Fruit fly (Drosophila melanogaster) whole organism, embryonic: ENCODE data around the gene dpr7.

Source experiments
- Asciz ChIP-seq: fragments of 200-800 bp; sonication (Bioruptor generic); optimal IDR thresholded peaks from 2 replicates; lab custom pipeline; 2017; ENCODE audit warnings: missing biosample characterization, mild to moderate bottlenecking, missing genetic modification characterization, missing genetic modification reagents
- BEAF-32 ChIP-seq: fragments of 200-800 bp; sonication (Bioruptor generic); optimal IDR thresholded peaks from 3 replicates; lab custom pipeline; 2017; ENCODE audit warnings: missing biosample characterization, missing genetic modification characterization, mild to moderate bottlenecking, moderate library complexity, missing genetic modification reagents
- CG10209 ChIP-seq: fragments of 200-800 bp; sonication (Bioruptor generic); optimal IDR thresholded peaks from 3 replicates; lab custom pipeline; 2017; ENCODE audit warnings: missing biosample characterization, mild to moderate bottlenecking, missing genetic modification characterization, missing genetic modification reagents
- CG1024 ChIP-seq: fragments of 200-800 bp; sonication (Bioruptor generic); IDR thresholded peaks from 2 replicates; pipeline ENCODE4 v1.3.6; 2022; ENCODE audit warnings: missing biosample characterization, missing genetic modification characterization
- CG10321 ChIP-seq: fragments of 200-800 bp; sonication (Bioruptor generic); IDR thresholded peaks from 2 replicates; pipeline ENCODE4 v1.3.6; 2022; ENCODE audit warnings: missing biosample characterization, missing genetic modification characterization
- CG10462 ChIP-seq: fragments of 200-800 bp; sonication (Bioruptor generic); optimal IDR thresholded peaks from 2 replicates; lab custom pipeline; 2016; ENCODE audit warnings: missing biosample characterization, missing genetic modification characterization
- CG14014 ChIP-seq: fragments of 200-800 bp; sonication (Bioruptor generic); IDR thresholded peaks from 2 replicates; pipeline ENCODE4 v1.3.6; 2022; ENCODE audit warnings: missing biosample characterization, missing genetic modification characterization
- CG15269 ChIP-seq: fragments of 200-800 bp; sonication (Bioruptor generic); optimal IDR thresholded peaks from 2 replicates; lab custom pipeline; 2018; ENCODE audit warnings: missing biosample characterization, mild to moderate bottlenecking, missing genetic modification characterization, moderate library complexity
- CG15601 ChIP-seq: fragments of 200-800 bp; sonication (Bioruptor generic); optimal IDR thresholded peaks from 3 replicates; lab custom pipeline; 2019; ENCODE audit warnings: missing biosample characterization, mild to moderate bottlenecking, missing genetic modification characterization, moderate library complexity
- CG1603 ChIP-seq: fragments of 200-800 bp; sonication (Bioruptor generic); optimal IDR thresholded peaks from 2 replicates; lab custom pipeline; 2019; ENCODE audit warnings: missing biosample characterization, mild to moderate bottlenecking, missing genetic modification characterization, moderate library complexity
- CG17612 ChIP-seq: fragments of 200-800 bp; sonication (Bioruptor generic); IDR thresholded peaks from 2 replicates; pipeline ENCODE4 v1.3.6; 2022; ENCODE audit warnings: missing biosample characterization, missing genetic modification characterization
- CG17802 ChIP-seq: fragments of 200-800 bp; sonication (Bioruptor generic); optimal IDR thresholded peaks from 2 replicates; lab custom pipeline; 2018; ENCODE audit warnings: missing biosample characterization, mild to moderate bottlenecking, missing genetic modification characterization, moderate library complexity
- CG1792 ChIP-seq: fragments of 200-800 bp; sonication (Bioruptor generic); optimal IDR thresholded peaks from 2 replicates; lab custom pipeline; 2016; ENCODE audit warnings: missing biosample characterization, missing genetic modification characterization
- CG18011 ChIP-seq: fragments of 200-800 bp; sonication (Bioruptor generic); optimal IDR thresholded peaks from 2 replicates; lab custom pipeline; 2017; ENCODE audit warnings: missing biosample characterization, missing genetic modification characterization, mild to moderate bottlenecking, moderate library complexity, missing genotype
- CG1832 ChIP-seq: fragments of 200-800 bp; sonication (Bioruptor generic); optimal IDR thresholded peaks from 2 replicates; lab custom pipeline; 2017; ENCODE audit warnings: missing biosample characterization, mild to moderate bottlenecking, missing genetic modification characterization, inconsistent platforms
- CG18764 ChIP-seq: fragments of 200-800 bp; sonication (Bioruptor generic); optimal IDR thresholded peaks from 3 replicates; lab custom pipeline; 2016; ENCODE audit warnings: missing biosample characterization, missing genetic modification characterization
- CG30020 ChIP-seq: fragments of 200-800 bp; optimal IDR thresholded peaks from 2 replicates; lab custom pipeline; 2019; ENCODE audit warnings: missing biosample characterization, mild to moderate bottlenecking, missing genetic modification characterization, moderate library complexity
- CG32767 ChIP-seq: fragments of 200-800 bp; sonication (Bioruptor generic); IDR thresholded peaks from 2 replicates; pipeline ENCODE4 v1.3.6; 2022; ENCODE audit warnings: missing biosample characterization, missing genetic modification characterization
- CG6854 ChIP-seq: fragments of 200-800 bp; sonication (Bioruptor generic); optimal IDR thresholded peaks from 3 replicates; lab custom pipeline; 2017; ENCODE audit warnings: missing biosample characterization, mild to moderate bottlenecking, missing genetic modification characterization
- CG7357 ChIP-seq: fragments of 200-800 bp; sonication (Bioruptor generic); IDR thresholded peaks from 3 replicates; pipeline ENCODE4 v1.3.6; 2022; ENCODE audit warnings: missing biosample characterization, missing genetic modification characterization
- CTCF ChIP-seq: fragments of 200-800 bp; sonication (Bioruptor generic); optimal IDR thresholded peaks from 2 replicates; lab custom pipeline; 2017; ENCODE audit warnings: missing biosample characterization, mild to moderate bottlenecking, missing genetic modification characterization, moderate library complexity
- Dbx ChIP-seq: fragments of 200-800 bp; sonication (Bioruptor generic); IDR thresholded peaks from 3 replicates; pipeline ENCODE4 v1.3.6; 2022; ENCODE audit warnings: missing biosample characterization, missing genetic modification characterization
- Dip3 ChIP-seq: fragments of 200-800 bp; sonication (Bioruptor generic); optimal IDR thresholded peaks from 3 replicates; lab custom pipeline; 2016; ENCODE audit warnings: missing biosample characterization, missing genetic modification characterization
- Dp ChIP-seq: fragments of 200-800 bp; sonication (Bioruptor generic); optimal IDR thresholded peaks from 2 replicates; lab custom pipeline; 2018; ENCODE audit warnings: missing biosample characterization, mild to moderate bottlenecking, missing genetic modification characterization, moderate library complexity
- Dref ChIP-seq: fragments of 200-800 bp; sonication (Bioruptor generic); IDR thresholded peaks from 2 replicates; pipeline ENCODE4 v1.3.6; 2022; ENCODE audit warnings: missing biosample characterization, missing genetic modification characterization
- HLHmδ ChIP-seq: fragments of 200-800 bp; sonication (Bioruptor generic); optimal IDR thresholded peaks from 2 replicates; lab custom pipeline; 2018; ENCODE audit warnings: missing biosample characterization, mild to moderate bottlenecking, missing genetic modification characterization, moderate library complexity
- HmgZ ChIP-seq: fragments of 200-800 bp; sonication (Bioruptor generic); optimal IDR thresholded peaks from 2 replicates; lab custom pipeline; 2018; ENCODE audit warnings: missing biosample characterization, mild to moderate bottlenecking, missing genetic modification characterization
- Hsf ChIP-seq: fragments of 200-800 bp; sonication (Bioruptor generic); optimal IDR thresholded peaks from 3 replicates; lab custom pipeline; 2016; ENCODE audit warnings: missing biosample characterization, missing genetic modification characterization
- Meics ChIP-seq: fragments of 200-800 bp; sonication (Bioruptor generic); optimal IDR thresholded peaks from 2 replicates; lab custom pipeline; 2017; ENCODE audit warnings: missing biosample characterization, mild to moderate bottlenecking, missing genetic modification characterization
- Ravus ChIP-seq: fragments of 200-800 bp; sonication (Bioruptor generic); IDR thresholded peaks from 2 replicates; pipeline ENCODE4 v1.3.6; 2022; ENCODE audit warnings: missing biosample characterization, missing genetic modification characterization
- amos ChIP-seq: fragments of 200-800 bp; sonication (Bioruptor generic); IDR thresholded peaks from 2 replicates; pipeline ENCODE4 v1.3.6; 2022; ENCODE audit warnings: missing biosample characterization, missing genetic modification characterization; ENCODE audit not compliant: partially characterized antibody
- cas ChIP-seq: fragments of 200-800 bp; sonication (Bioruptor generic); IDR thresholded peaks from 2 replicates; pipeline ENCODE4 v1.3.6; 2022; ENCODE audit warnings: missing biosample characterization, missing genetic modification characterization
- chif ChIP-seq, 2 experiments: fragments of 200-800 bp; sonication (Bioruptor generic); optimal IDR thresholded peaks; 3 replicates each; lab custom pipeline; 2016; ENCODE audit warnings: missing biosample characterization in 2 of 2, missing genetic modification characterization in 2 of 2
- ci ChIP-seq: fragments of 200-800 bp; sonication (Bioruptor generic); IDR thresholded peaks from 3 replicates; pipeline ENCODE4 v1.3.6; 2022; ENCODE audit warnings: missing biosample characterization, missing genetic modification characterization
- crc ChIP-seq: fragments of 200-800 bp; sonication (Bioruptor generic); optimal IDR thresholded peaks from 2 replicates; lab custom pipeline; 2016; ENCODE audit warnings: missing biosample characterization, missing genetic modification characterization
- gt ChIP-seq: fragments of 200-800 bp; sonication (Bioruptor generic); IDR thresholded peaks from 2 replicates; pipeline ENCODE4 v1.3.6; 2022; ENCODE audit warnings: missing biosample characterization, missing genetic modification characterization
- kni ChIP-seq: fragments of 200-800 bp; sonication (Bioruptor generic); optimal IDR thresholded peaks from 3 replicates; lab custom pipeline; 2017; ENCODE audit warnings: mild to moderate bottlenecking, missing biosample characterization, missing genetic modification reagents, missing genetic modification characterization
- lbe ChIP-seq: fragments of 200-800 bp; sonication (Bioruptor generic); optimal IDR thresholded peaks from 2 replicates; lab custom pipeline; 2016; ENCODE audit warnings: missing biosample characterization, mild to moderate bottlenecking, missing genetic modification characterization
- lola ChIP-seq, 3 experiments: fragments of >200 bp in 2 of 3; fragments of 200-800 bp in 1 of 3; sonication (Bioruptor generic) in 1 of 3; optimal IDR thresholded peaks; 2 replicates each; lab custom pipeline; 2017 to 2019; ENCODE audit warnings: missing biosample characterization in 3 of 3, missing genetic modification characterization in 3 of 3, mild to moderate bottlenecking in 1 of 3, moderate library complexity in 1 of 3
- nmo ChIP-seq: fragments of 200-800 bp; sonication (Bioruptor generic); optimal IDR thresholded peaks from 2 replicates; lab custom pipeline; 2018; ENCODE audit warnings: missing biosample characterization, mild to moderate bottlenecking, missing genetic modification characterization, moderate library complexity
- pros ChIP-seq: fragments of 200-800 bp; sonication (Bioruptor generic); optimal IDR thresholded peaks from 3 replicates; lab custom pipeline; 2019; ENCODE audit warnings: missing biosample characterization, mild to moderate bottlenecking, missing genetic modification characterization, moderate library complexity
- row ChIP-seq: fragments of 200-800 bp; sonication (Bioruptor generic); IDR thresholded peaks from 3 replicates; pipeline ENCODE4 v1.3.6; 2022; ENCODE audit warnings: missing biosample characterization, missing genetic modification characterization
- sc ChIP-seq, 3 experiments: fragments of >200 bp in 2 of 3; fragments of 200-800 bp in 1 of 3; sonication (Bioruptor generic) in 1 of 3; optimal IDR thresholded peaks; 2 replicates in 2 of 3; 3 replicates in 1 of 3; lab custom pipeline; 2017; ENCODE audit warnings: mild to moderate bottlenecking in 1 of 3, missing biosample characterization in 1 of 3, missing genetic modification characterization in 1 of 3, missing genetic modification reagents in 1 of 3
- sisA ChIP-seq: fragments of 200-800 bp; sonication (Bioruptor generic); IDR thresholded peaks from 2 replicates; pipeline ENCODE4 v1.3.6; 2022; ENCODE audit warnings: missing biosample characterization, missing genetic modification characterization
- sqz ChIP-seq: fragments of 200-800 bp; sonication (Bioruptor generic); optimal IDR thresholded peaks from 3 replicates; lab custom pipeline; 2018; ENCODE audit warnings: missing biosample characterization, mild to moderate bottlenecking, missing genetic modification characterization
- ssp ChIP-seq: fragments of 200-800 bp; sonication (Bioruptor generic); IDR thresholded peaks from 2 replicates; pipeline ENCODE4 v1.3.6; 2022; ENCODE audit warnings: missing biosample characterization, missing genetic modification characterization
- sug ChIP-seq: fragments of 200-800 bp; optimal IDR thresholded peaks from 2 replicates; lab custom pipeline; 2019; ENCODE audit warnings: missing biosample characterization, mild to moderate bottlenecking, missing genetic modification characterization, moderate library complexity
- trh ChIP-seq: fragments of 200-800 bp; sonication (Bioruptor generic); optimal IDR thresholded peaks from 2 replicates; lab custom pipeline; 2016; ENCODE audit warnings: missing biosample characterization, missing genetic modification characterization
- wdn ChIP-seq: fragments of 200-800 bp; sonication (Bioruptor generic); IDR thresholded peaks from 2 replicates; pipeline ENCODE4 v1.3.6; 2022; ENCODE audit warnings: missing biosample characterization, missing genetic modification characterization

Gene dpr7

DNA sequence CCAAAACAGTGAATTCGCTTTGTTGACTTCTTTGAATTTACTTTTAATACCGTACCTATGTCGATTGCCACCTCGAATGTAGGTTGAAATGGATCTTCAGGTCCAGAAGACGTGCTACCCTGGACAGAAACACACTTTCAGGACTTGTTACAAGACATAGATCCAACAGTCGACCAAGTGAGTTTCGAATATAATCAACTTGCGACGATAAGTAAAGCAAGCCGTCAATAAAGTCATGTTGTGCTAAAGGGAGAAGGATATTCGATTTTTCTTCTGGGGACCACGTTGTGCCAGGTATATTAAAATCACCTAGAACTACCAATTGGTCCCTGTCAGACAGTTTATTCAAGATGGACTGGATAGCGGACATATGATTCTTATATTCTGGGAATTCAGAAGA lies 46.1 kb downstream of the dpr7 start:
- TF ChIP-seq CG1024 (GFP tag; lab: Robert Waterston, UW): peak; percentile 85
- TF ChIP-seq ssp (GFP tag; lab: Robert Waterston, UW): peak; percentile 92
- TF ChIP-seq CG7357 (GFP tag; lab: Robert Waterston, UW): peak; percentile 64
- TF ChIP-seq CG30020 (tag; lab: Kevin White, UChicago): peak; percentile 74
- peak; percentile 77 for TF ChIP-seq CG17802 (tag; lab: Kevin White, UChicago)
- peak; percentile 34; the same call in 1 of the 2 replicates for TF ChIP-seq Dref (GFP tag; lab: Robert Waterston, UW)
- TF ChIP-seq CG1603: peak; percentile 74
- TF ChIP-seq row: peak; percentile 24; the same call in 1 of the 3 replicates

DNA sequence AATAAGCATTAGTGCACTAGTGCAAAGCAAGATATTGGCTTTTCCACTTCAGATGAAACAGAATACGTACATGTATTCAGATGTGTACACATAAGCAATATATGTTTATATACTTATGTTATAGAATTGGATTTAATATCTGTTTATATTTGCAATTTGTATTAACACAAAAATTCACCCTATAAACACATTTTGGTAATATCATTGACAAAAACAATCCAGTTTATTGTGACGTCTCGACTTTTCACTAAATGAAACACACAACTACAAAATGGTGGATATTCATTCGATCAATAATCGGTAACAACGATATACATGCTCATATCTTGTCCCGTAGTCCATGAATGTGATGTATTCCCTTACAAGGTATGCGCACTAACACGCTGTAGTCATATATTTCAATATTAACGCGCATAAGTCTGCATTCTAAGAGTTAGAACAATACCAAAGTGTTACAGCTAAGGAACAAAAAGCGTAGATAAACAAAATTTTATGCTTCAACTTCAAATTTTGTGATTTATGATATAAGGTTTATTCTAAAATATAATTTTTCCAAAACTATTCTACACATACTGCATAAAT lies 47.4 kb downstream of the dpr7 start, which contains the start of gene CG31998:
Gene CG31998, minus strand, starts transcription at position 275 of the 582 bp plus-strand sequence.
- TF ChIP-seq CG17612 (GFP tag; lab: Robert Waterston, UW): no peak
- TF ChIP-seq wdn (GFP tag; lab: Robert Waterston, UW): no peak
- peak; percentile 66 for TF ChIP-seq BEAF-32 (GFP tag; lab: Kevin White, UChicago)
- no peak for TF ChIP-seq chif (GFP tag; optimal IDR thresholded peaks at IDR 0.05; lab: Kevin White, UChicago)
- no peak for TF ChIP-seq CTCF (GFP tag; lab: Kevin White, UChicago)
- TF ChIP-seq Dp: no peak
- TF ChIP-seq sug (tag; lab: Kevin White, UChicago): no peak
- TF ChIP-seq CG32767 (GFP tag; lab: Robert Waterston, UW): no peak
- TF ChIP-seq lbe (GFP tag; lab: Kevin White, UChicago): peak; percentile 11
- peak in 1 of 3 experiments; percentile 76 for TF ChIP-seq lola (GFP tag; optimal IDR thresholded peaks at IDR 0.05; lab: Kevin White, UChicago)
- no peak for TF ChIP-seq trh (GFP tag; lab: Kevin White, UChicago)
- no peak for TF ChIP-seq CG1792 (GFP tag; lab: Kevin White, UChicago)
- no peak for TF ChIP-seq Ravus (GFP tag; lab: Robert Waterston, UW)
- no peak for TF ChIP-seq CG10462 (GFP tag; lab: Kevin White, UChicago)
- TF ChIP-seq ci (GFP tag; lab: Robert Waterston, UW): no peak
- no peak for TF ChIP-seq crc (GFP tag; lab: Kevin White, UChicago)
- TF ChIP-seq HLHmδ (GFP tag; lab: Kevin White, UChicago): no peak
- no peak for TF ChIP-seq CG15269
- no peak for TF ChIP-seq pros (GFP tag; lab: Kevin White, UChicago)
- TF ChIP-seq sc (optimal IDR thresholded peaks at IDR 0.05; lab: Kevin White, UChicago): no peak
- TF ChIP-seq sc (GFP tag; optimal IDR thresholded peaks at IDR 0.05; lab: Kevin White, UChicago): no peak
- no peak for TF ChIP-seq amos (GFP tag; lab: Robert Waterston, UW)
- TF ChIP-seq CG10209: no peak
- no peak for TF ChIP-seq nmo (GFP tag; lab: Kevin White, UChicago)
- TF ChIP-seq sisA (GFP tag; lab: Robert Waterston, UW): no peak
- TF ChIP-seq Dip3 (GFP tag; lab: Kevin White, UChicago): no peak
- TF ChIP-seq CG15601 (tag; lab: Kevin White, UChicago): no peak
- no peak for TF ChIP-seq cas (GFP tag; lab: Robert Waterston, UW)
- TF ChIP-seq CG14014 (GFP tag; lab: Robert Waterston, UW): no peak
- no peak for TF ChIP-seq Asciz (GFP tag; lab: Kevin White, UChicago)
- TF ChIP-seq CG1832 (GFP tag; lab: Kevin White, UChicago): no peak
- no peak for TF ChIP-seq sqz (GFP tag; lab: Kevin White, UChicago)
- TF ChIP-seq CG6854 (GFP tag; lab: Kevin White, UChicago): no peak
- TF ChIP-seq HmgZ (tag; lab: Kevin White, UChicago): peak; percentile 38
- TF ChIP-seq Dbx (GFP tag; lab: Robert Waterston, UW): no peak
- TF ChIP-seq CG18011 (GFP tag; lab: Kevin White, UChicago): no peak
- no peak for TF ChIP-seq gt (GFP tag; lab: Robert Waterston, UW)
- no peak for TF ChIP-seq kni
- TF ChIP-seq Hsf (GFP tag; lab: Kevin White, UChicago): peak; percentile 34
- TF ChIP-seq CG10321 (GFP tag; lab: Robert Waterston, UW): no peak
- TF ChIP-seq Meics (GFP tag; lab: Kevin White, UChicago): no peak
- TF ChIP-seq CG18764: no peak
